Worm (Caenorhabditis elegans) whole organism, late embryonic: ENCODE results near the gene sinh-1.

ENCODE experiments used
- C38D4.7 ChIP-seq: fragments of 200-800 bp; sonication (Bioruptor generic); optimal IDR thresholded peaks from 2 replicates; lab custom pipeline; 2018; ENCODE audit warnings: mild to moderate bottlenecking, missing genetic modification characterization, moderate library complexity, missing compliant biosample characterization
- T23F11.4 ChIP-seq: fragments of 200-800 bp; sonication (Bioruptor generic); optimal IDR thresholded peaks from 2 replicates; lab custom pipeline; 2018; ENCODE audit warnings: mild to moderate bottlenecking, missing genetic modification characterization, missing compliant biosample characterization
- Y22D7AL.16 ChIP-seq: sonication (generic microtip); optimal IDR thresholded peaks from 2 replicates; lab custom pipeline; 2016; ENCODE audit warnings: missing genetic modification characterization, missing compliant biosample characterization
- ahr-1 ChIP-seq: sonication (generic microtip); optimal IDR thresholded peaks from 2 replicates; lab custom pipeline; 2016; ENCODE audit warnings: missing genetic modification characterization, missing compliant biosample characterization
- ama-1 ChIP-seq: fragments of 150-350 bp; optimal IDR thresholded peaks from 2 replicates; lab custom pipeline; 2014
- ceh-14 ChIP-seq: sonication (generic microtip); optimal IDR thresholded peaks from 2 replicates; lab custom pipeline; 2016; ENCODE audit warnings: missing genotype, missing genetic modification characterization, missing compliant biosample characterization
- ceh-19 ChIP-seq: fragments of 200-800 bp; sonication (Bioruptor generic); optimal IDR thresholded peaks from 2 replicates; lab custom pipeline; 2018; ENCODE audit warnings: mild to moderate bottlenecking, missing genetic modification characterization, missing compliant biosample characterization
- ceh-22 ChIP-seq: sonication (generic microtip); optimal IDR thresholded peaks from 2 replicates; lab custom pipeline; 2017; ENCODE audit warnings: missing biosample characterization, missing genetic modification characterization
- ceh-24 ChIP-seq: sonication (generic microtip); optimal IDR thresholded peaks from 2 replicates; lab custom pipeline; 2016; ENCODE audit warnings: mild to moderate bottlenecking, missing genetic modification characterization, missing compliant biosample characterization
- ceh-30 ChIP-seq: fragments of 150-350 bp; optimal IDR thresholded peaks from 2 replicates; lab custom pipeline; 2014; ENCODE audit warnings: missing biosample characterization, missing genetic modification characterization
- ceh-31 ChIP-seq: sonication (generic microtip); optimal IDR thresholded peaks from 2 replicates; lab custom pipeline; 2016; ENCODE audit warnings: missing genetic modification characterization, missing compliant biosample characterization
- ceh-34 ChIP-seq: sonication (generic microtip); optimal IDR thresholded peaks from 2 replicates; lab custom pipeline; 2016; ENCODE audit warnings: mild to moderate bottlenecking, missing genetic modification characterization, missing compliant biosample characterization
- che-1 ChIP-seq: sonication (generic microtip); optimal IDR thresholded peaks from 2 replicates; lab custom pipeline; 2016; ENCODE audit warnings: mild to moderate bottlenecking, missing genetic modification characterization, missing compliant biosample characterization
- dve-1 ChIP-seq: sonication (generic microtip); optimal IDR thresholded peaks from 2 replicates; lab custom pipeline; 2017; ENCODE audit warnings: antibody characterized with exemption, mild to moderate bottlenecking, missing genetic modification characterization, missing compliant biosample characterization
- ets-4 ChIP-seq: sonication (generic microtip); optimal IDR thresholded peaks from 2 replicates; lab custom pipeline; 2016; ENCODE audit warnings: missing genetic modification characterization, missing compliant biosample characterization
- eyg-1 ChIP-seq: sonication (generic microtip); optimal IDR thresholded peaks from 2 replicates; lab custom pipeline; 2016; ENCODE audit warnings: missing genotype, missing genetic modification characterization, missing compliant biosample characterization
- fax-1 ChIP-seq: sonication (generic microtip); optimal IDR thresholded peaks from 2 replicates; lab custom pipeline; 2016; ENCODE audit warnings: missing genotype, missing genetic modification characterization, missing compliant biosample characterization
- fkh-6 ChIP-seq: sonication (generic microtip); optimal IDR thresholded peaks from 2 replicates; lab custom pipeline; 2016; ENCODE audit warnings: missing genetic modification characterization, missing compliant biosample characterization
- hlh-13 ChIP-seq: fragments of 200-800 bp; sonication (Bioruptor generic); optimal IDR thresholded peaks from 2 replicates; lab custom pipeline; 2018; ENCODE audit warnings: mild to moderate bottlenecking, missing genetic modification characterization, missing compliant biosample characterization
- hlh-6 ChIP-seq: sonication (generic microtip); optimal IDR thresholded peaks from 2 replicates; lab custom pipeline; 2016; ENCODE audit warnings: missing genotype, missing genetic modification characterization, missing compliant biosample characterization
- lim-6 ChIP-seq: sonication (generic microtip); optimal IDR thresholded peaks from 2 replicates; lab custom pipeline; 2016; ENCODE audit warnings: missing genetic modification characterization, missing compliant biosample characterization
- madf-2 ChIP-seq: sonication (generic microtip); optimal IDR thresholded peaks from 2 replicates; lab custom pipeline; 2017; ENCODE audit warnings: missing genetic modification characterization, missing compliant biosample characterization
- nfya-1 ChIP-seq: sonication (generic microtip); optimal IDR thresholded peaks from 2 replicates; lab custom pipeline; 2017; ENCODE audit warnings: missing genetic modification characterization, mild to moderate bottlenecking, missing compliant biosample characterization, antibody characterized with exemption, moderate library complexity
- nhr-11 ChIP-seq: fragments of 150-350 bp; optimal IDR thresholded peaks from 2 replicates; lab custom pipeline; 2014; ENCODE audit warnings: missing biosample characterization, missing genetic modification characterization
- nhr-232 ChIP-seq: sonication (generic microtip); optimal IDR thresholded peaks from 2 replicates; lab custom pipeline; 2016; ENCODE audit warnings: missing genetic modification characterization, missing compliant biosample characterization
- odd-2 ChIP-seq: sonication (generic microtip); optimal IDR thresholded peaks from 2 replicates; lab custom pipeline; 2017; ENCODE audit warnings: antibody characterized with exemption, mild to moderate bottlenecking, missing genetic modification characterization, missing compliant biosample characterization
- pag-3 ChIP-seq: sonication (generic microtip); optimal IDR thresholded peaks from 2 replicates; lab custom pipeline; 2016; ENCODE audit warnings: missing compliant biosample characterization, missing genetic modification characterization, borderline replicate concordance
- pat-9 ChIP-seq: fragments of 200-800 bp; sonication (Bioruptor generic); optimal IDR thresholded peaks from 2 replicates; lab custom pipeline; 2018; ENCODE audit warnings: mild to moderate bottlenecking, missing genetic modification characterization, moderate library complexity, missing compliant biosample characterization
- pax-1 ChIP-seq: fragments of 150-350 bp; optimal IDR thresholded peaks from 2 replicates; lab custom pipeline; 2014; ENCODE audit warnings: missing biosample characterization, missing genetic modification characterization
- pha-4 ChIP-seq: fragments of 150-350 bp; optimal IDR thresholded peaks from 2 replicates; lab custom pipeline; 2018; ENCODE audit warnings: missing biosample characterization, missing genetic modification reagents, missing genetic modification characterization
- pros-1 ChIP-seq: fragments of 150-350 bp; optimal IDR thresholded peaks from 2 replicates; lab custom pipeline; 2014; ENCODE audit warnings: missing biosample characterization, missing genetic modification reagents, missing genetic modification characterization
- ref-2 ChIP-seq: sonication (generic microtip); optimal IDR thresholded peaks from 2 replicates; lab custom pipeline; 2016; ENCODE audit warnings: missing genetic modification characterization, missing compliant biosample characterization
- sdc-2 ChIP-seq: sonication (generic microtip); optimal IDR thresholded peaks from 2 replicates; lab custom pipeline; 2016; ENCODE audit warnings: missing genotype, missing genetic modification characterization, missing compliant biosample characterization
- sox-4 ChIP-seq: sonication (generic microtip); optimal IDR thresholded peaks from 2 replicates; lab custom pipeline; 2017; ENCODE audit warnings: mild to moderate bottlenecking, missing genetic modification characterization, inconsistent platforms, missing compliant biosample characterization
- syd-9 ChIP-seq: sonication (generic microtip); optimal IDR thresholded peaks from 2 replicates; lab custom pipeline; 2016; ENCODE audit warnings: mild to moderate bottlenecking, missing genetic modification characterization, moderate library complexity, missing compliant biosample characterization
- tbx-2 ChIP-seq: sonication (generic microtip); optimal IDR thresholded peaks from 2 replicates; lab custom pipeline; 2016; ENCODE audit warnings: missing genetic modification characterization, missing compliant biosample characterization
- tbx-7 ChIP-seq: sonication (generic microtip); optimal IDR thresholded peaks from 2 replicates; lab custom pipeline; 2016; ENCODE audit warnings: missing genotype, missing genetic modification characterization, missing compliant biosample characterization
- ttx-3 ChIP-seq: sonication (generic microtip); optimal IDR thresholded peaks from 2 replicates; lab custom pipeline; 2016; ENCODE audit warnings: missing genetic modification reagents, missing genetic modification characterization, missing compliant biosample characterization
- unc-42 ChIP-seq: sonication (generic microtip); optimal IDR thresholded peaks from 2 replicates; lab custom pipeline; 2016; ENCODE audit warnings: missing genotype, missing genetic modification characterization, missing compliant biosample characterization
- unc-55 ChIP-seq: sonication (generic microtip); optimal IDR thresholded peaks from 2 replicates; lab custom pipeline; 2017; ENCODE audit warnings: missing biosample characterization, missing genetic modification reagents, missing genetic modification characterization

The sinh-1 gene

DNA sequence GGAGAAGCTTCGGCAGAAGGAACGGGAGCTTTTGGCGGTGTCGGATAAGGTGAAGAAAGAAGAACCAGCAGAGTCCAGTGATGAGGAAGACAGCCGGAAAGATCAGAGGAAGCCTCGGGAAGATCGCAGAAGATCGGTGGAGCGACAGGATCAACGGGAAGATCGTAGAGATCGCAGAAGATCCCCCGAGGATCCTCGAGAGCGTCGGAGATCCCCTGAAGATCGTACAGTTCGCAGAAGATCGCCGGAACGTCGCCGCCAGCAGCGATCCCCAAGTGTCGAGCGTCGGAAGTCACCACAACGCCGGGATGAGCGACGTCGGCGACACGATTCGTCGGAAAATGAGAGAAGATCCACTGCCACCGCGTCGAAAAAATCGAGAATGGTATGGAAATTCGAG, 1.9 kb upstream of the sinh-1 start:
- no peak for TF ChIP-seq ttx-3
- no peak for TF ChIP-seq unc-55 (GFP tag; lab: Kevin White, UChicago)
- TF ChIP-seq lim-6 = no peak
- TF ChIP-seq hlh-6 (tag; lab: Kevin White, UChicago) = no peak
- TF ChIP-seq nfya-1 (tag; lab: Kevin White, UChicago) = no peak
- no peak for TF ChIP-seq ets-4 (tag; lab: Kevin White, UChicago)
- no peak for TF ChIP-seq C38D4.7 (GFP tag; lab: Kevin White, UChicago)
- TF ChIP-seq ref-2 = no peak
- TF ChIP-seq pros-1 (tag; lab: Kevin White, UChicago) = no peak
- TF ChIP-seq ahr-1 (tag; lab: Kevin White, UChicago) = no peak
- TF ChIP-seq che-1 (tag; lab: Kevin White, UChicago) = no peak
- TF ChIP-seq ceh-31 (tag; lab: Kevin White, UChicago) = no peak
- TF ChIP-seq odd-2 (tag; lab: Kevin White, UChicago) = no peak
- TF ChIP-seq unc-42 (tag; lab: Kevin White, UChicago) = no peak
- TF ChIP-seq fkh-6 (tag; lab: Kevin White, UChicago) = no peak
- TF ChIP-seq pag-3 = no peak
- no peak for TF ChIP-seq hlh-13 (GFP tag; lab: Kevin White, UChicago)
- TF ChIP-seq dve-1 (tag; lab: Kevin White, UChicago) = no peak

DNA sequence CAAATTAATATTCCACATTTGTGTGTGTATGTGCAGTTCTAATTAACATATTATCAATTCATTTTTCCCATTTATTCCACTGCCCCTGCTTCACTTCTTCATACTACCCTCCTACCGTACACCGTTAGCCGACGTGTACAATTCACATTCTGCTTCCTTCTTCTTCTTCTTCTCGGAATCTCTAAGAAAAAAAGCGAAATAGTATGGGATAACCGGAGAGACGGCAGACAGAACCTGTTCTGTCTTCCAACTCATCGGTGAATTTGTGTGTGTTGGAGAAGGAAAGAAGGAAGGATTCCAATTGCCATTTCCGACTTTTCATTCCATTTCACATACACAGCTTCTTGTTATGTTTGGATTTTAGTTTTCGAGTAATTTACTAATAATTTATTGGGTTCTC, 9.4 kb downstream of the sinh-1 start:
- TF ChIP-seq ceh-19 (GFP tag; lab: Kevin White, UChicago) = no peak
- TF ChIP-seq hlh-6 (tag; lab: Kevin White, UChicago) = no peak
- no peak for TF ChIP-seq pros-1 (tag; lab: Kevin White, UChicago)
- no peak for TF ChIP-seq hlh-13 (GFP tag; lab: Kevin White, UChicago)
- no peak for TF ChIP-seq ceh-24 (tag; lab: Kevin White, UChicago)
- TF ChIP-seq sdc-2 (tag; lab: Kevin White, UChicago) = no peak
- TF ChIP-seq pat-9 = no peak
- no peak for TF ChIP-seq odd-2 (tag; lab: Kevin White, UChicago)
- TF ChIP-seq dve-1 (tag; lab: Kevin White, UChicago) = no peak
- TF ChIP-seq pha-4 (tag; lab: Kevin White, UChicago) = no peak
- no peak for TF ChIP-seq ttx-3
- no peak for TF ChIP-seq madf-2 (tag; lab: Kevin White, UChicago)
- TF ChIP-seq eyg-1 (tag; lab: Kevin White, UChicago) = no peak
- no peak for TF ChIP-seq ama-1 (lab: Kevin White, UChicago)
- TF ChIP-seq Y22D7AL.16 (tag; lab: Kevin White, UChicago) = no peak
- no peak for TF ChIP-seq sox-4 (tag; lab: Kevin White, UChicago)
- TF ChIP-seq T23F11.4 (GFP tag; lab: Kevin White, UChicago) = no peak
- no peak for TF ChIP-seq tbx-2
- TF ChIP-seq nhr-232 (tag; lab: Kevin White, UChicago) = no peak
- TF ChIP-seq ceh-30 (tag; lab: Kevin White, UChicago) = no peak

DNA sequence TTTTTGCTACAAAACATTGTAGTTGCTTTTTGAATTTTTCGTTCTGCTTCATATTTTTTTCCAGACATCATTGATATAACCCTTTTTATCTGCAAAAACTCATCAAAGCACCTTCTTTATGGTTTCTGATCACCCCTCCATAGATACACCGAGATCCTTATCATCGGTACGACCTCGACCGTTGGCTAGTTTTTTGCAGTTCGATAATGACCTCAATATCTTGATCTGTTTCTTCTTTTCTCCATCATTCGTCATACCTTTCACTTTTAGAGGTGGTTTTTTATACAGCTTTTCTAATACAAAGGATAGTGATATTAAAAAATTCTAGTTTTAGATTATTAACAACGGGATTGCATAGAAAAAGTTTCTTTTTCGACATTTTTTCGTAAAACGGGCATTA, 11.3 kb downstream of the sinh-1 start:
- no peak for TF ChIP-seq ceh-22 (tag; lab: Kevin White, UChicago)
- no peak for TF ChIP-seq pha-4 (tag; lab: Kevin White, UChicago)
- TF ChIP-seq tbx-7 (tag; lab: Kevin White, UChicago) = no peak

DNA sequence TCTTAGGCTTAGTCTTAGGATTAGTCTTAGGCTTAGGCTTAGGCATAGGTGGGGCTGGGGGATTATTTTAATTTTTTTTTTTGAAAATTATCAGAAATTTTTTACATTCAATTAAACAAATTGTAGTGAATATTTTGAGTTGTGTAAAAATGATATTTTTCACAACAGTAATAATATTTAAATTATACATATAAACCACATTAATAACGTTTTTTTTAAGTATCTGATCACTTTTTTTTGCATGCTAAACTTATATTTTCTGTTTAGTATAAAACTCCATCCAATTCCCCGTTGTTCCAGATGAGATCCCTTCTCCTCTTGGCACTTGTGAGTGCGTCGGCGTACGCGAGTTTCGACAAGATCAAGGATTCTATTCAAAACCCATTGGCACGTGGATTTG, 12.0 kb downstream of the sinh-1 start, which contains the start of gene txdc-12.1:
Gene txdc-12.1, plus strand, starts transcription at position 301 of the 400 bp plus-strand sequence.
- TF ChIP-seq pax-1 (tag; lab: Kevin White, UChicago) (no peak), tbx-2 (no peak), fkh-6 (tag; lab: Kevin White, UChicago) (no peak), ceh-22 (tag; lab: Kevin White, UChicago) (no peak), ceh-24 (tag; lab: Kevin White, UChicago) (no peak), ceh-34 (tag; lab: Kevin White, UChicago) (no peak), syd-9 (no peak), pag-3 (no peak), ceh-14 (tag; lab: Kevin White, UChicago) (no peak), nhr-11 (tag; lab: Kevin White, UChicago) (no peak), ahr-1 (tag; lab: Kevin White, UChicago) (no peak), fax-1 (tag; lab: Kevin White, UChicago) (no peak)
